Worm (Caenorhabditis elegans) whole organism, L2 larva: ENCODE results near the gene F19B6.10.

ENCODE experiments used
- C34F6.9 ChIP-seq: fragments of 150-350 bp; optimal IDR thresholded peaks from 2 replicates; lab custom pipeline; 2014; ENCODE audit warnings: missing biosample characterization, missing genetic modification characterization
- F13H6.1 ChIP-seq: sonication (generic microtip); optimal IDR thresholded peaks from 2 replicates; lab custom pipeline; 2016; ENCODE audit warnings: missing genetic modification characterization, missing compliant biosample characterization
- Y55F3AM.14 ChIP-seq: fragments of 200-800 bp; sonication (Bioruptor generic); optimal IDR thresholded peaks from 2 replicates; lab custom pipeline; 2018; ENCODE audit warnings: mild to moderate bottlenecking, missing genetic modification characterization, missing compliant biosample characterization
- ZK546.5 ChIP-seq: sonication (generic microtip); optimal IDR thresholded peaks from 2 replicates; lab custom pipeline; 2017; ENCODE audit warnings: missing biosample characterization, missing genetic modification characterization
- alr-1 ChIP-seq: fragments of 150-350 bp; optimal IDR thresholded peaks from 2 replicates; lab custom pipeline; 2014; ENCODE audit warnings: missing biosample characterization, missing genetic modification characterization
- aly-2 ChIP-seq: fragments of 150-350 bp; optimal IDR thresholded peaks from 2 replicates; lab custom pipeline; 2014; ENCODE audit warnings: missing biosample characterization, missing genetic modification characterization
- ama-1 ChIP-seq: fragments of 150-350 bp; optimal IDR thresholded peaks from 2 replicates; lab custom pipeline; 2018; ENCODE audit warnings: inconsistent platforms
- blmp-1 ChIP-seq: sonication (generic microtip); optimal IDR thresholded peaks from 2 replicates; lab custom pipeline; 2017; ENCODE audit warnings: missing genetic modification characterization, mild to moderate bottlenecking, missing compliant biosample characterization, antibody characterized with exemption, moderate library complexity; ENCODE audit not compliant: insufficient read depth
- ceh-16 ChIP-seq: fragments of 150-350 bp; optimal IDR thresholded peaks from 2 replicates; lab custom pipeline; 2014; ENCODE audit warnings: missing biosample characterization, missing genetic modification characterization
- ceh-82 ChIP-seq: fragments of 150-350 bp; optimal IDR thresholded peaks from 2 replicates; lab custom pipeline; 2014; ENCODE audit warnings: missing biosample characterization, missing genetic modification characterization
- crh-2 ChIP-seq: sonication (generic microtip); optimal IDR thresholded peaks from 2 replicates; lab custom pipeline; 2017; ENCODE audit warnings: missing biosample characterization, missing genetic modification characterization
- dmd-4 ChIP-seq: sonication (generic microtip); optimal IDR thresholded peaks from 2 replicates; lab custom pipeline; 2017; ENCODE audit warnings: missing biosample characterization, missing genetic modification characterization
- egl-27 ChIP-seq: sonication (generic microtip); optimal IDR thresholded peaks from 3 replicates; lab custom pipeline; 2017; ENCODE audit warnings: missing biosample characterization, missing genetic modification reagents, missing genetic modification characterization
- elt-1 ChIP-seq: fragments of 150-350 bp; optimal IDR thresholded peaks from 2 replicates; lab custom pipeline; 2014; ENCODE audit warnings: missing biosample characterization, missing genetic modification characterization
- elt-3 ChIP-seq: sonication (generic microtip); optimal IDR thresholded peaks from 2 replicates; lab custom pipeline; 2017; ENCODE audit warnings: missing biosample characterization, missing genetic modification characterization
- fos-1 ChIP-seq: fragments of 150-350 bp; optimal IDR thresholded peaks from 2 replicates; lab custom pipeline; 2014; ENCODE audit warnings: missing biosample characterization, missing genetic modification characterization
- gmeb-1 ChIP-seq: fragments of 150-350 bp; optimal IDR thresholded peaks from 2 replicates; lab custom pipeline; 2014; ENCODE audit warnings: missing biosample characterization, missing genetic modification characterization
- lin-11 ChIP-seq: fragments of 150-350 bp; sonication (generic microtip); optimal IDR thresholded peaks from 2 replicates; lab custom pipeline; 2014; ENCODE audit warnings: missing biosample characterization, missing genetic modification characterization, inconsistent platforms, mixed read lengths
- lin-13 ChIP-seq: fragments of 150-350 bp; optimal IDR thresholded peaks from 2 replicates; lab custom pipeline; 2014; ENCODE audit warnings: missing biosample characterization, missing genetic modification reagents, missing genetic modification characterization
- lin-39 ChIP-seq: fragments of 150-350 bp; optimal IDR thresholded peaks from 2 replicates; lab custom pipeline; 2014; ENCODE audit warnings: missing biosample characterization, missing genetic modification reagents, missing genetic modification characterization
- lsy-2 ChIP-seq, 2 experiments: fragments of 150-350 bp in 1 of 2; sonication (generic microtip) in 1 of 2; optimal IDR thresholded peaks; 2 replicates each; lab custom pipeline; 2014 to 2017; ENCODE audit warnings: missing biosample characterization in 2 of 2, missing genetic modification characterization in 2 of 2
- mbf-1 ChIP-seq: sonication (generic microtip); optimal IDR thresholded peaks from 2 replicates; lab custom pipeline; 2017; ENCODE audit warnings: missing biosample characterization, missing genetic modification characterization
- mdl-1 ChIP-seq, 2 experiments: fragments of 150-350 bp in 1 of 2; sonication (generic microtip) in 1 of 2; optimal IDR thresholded peaks; 2 replicates each; lab custom pipeline; 2017; ENCODE audit warnings: missing biosample characterization in 2 of 2, missing genetic modification characterization in 2 of 2
- nhr-10 ChIP-seq: sonication (generic microtip); optimal IDR thresholded peaks from 2 replicates; lab custom pipeline; 2017; ENCODE audit warnings: missing biosample characterization, missing genetic modification characterization
- nhr-11 ChIP-seq: fragments of 150-350 bp; optimal IDR thresholded peaks from 2 replicates; lab custom pipeline; 2014; ENCODE audit warnings: missing biosample characterization, missing genetic modification characterization
- nhr-12 ChIP-seq: fragments of 150-350 bp; optimal IDR thresholded peaks from 2 replicates; lab custom pipeline; 2014; ENCODE audit warnings: missing biosample characterization, missing genetic modification characterization
- nhr-129 ChIP-seq: fragments of 150-350 bp; optimal IDR thresholded peaks from 2 replicates; lab custom pipeline; 2014; ENCODE audit warnings: missing biosample characterization, missing genetic modification characterization
- nhr-21 ChIP-seq: fragments of 150-350 bp; optimal IDR thresholded peaks from 2 replicates; lab custom pipeline; 2014; ENCODE audit warnings: missing biosample characterization, missing genetic modification characterization
- nhr-23 ChIP-seq: fragments of 150-350 bp; optimal IDR thresholded peaks from 2 replicates; lab custom pipeline; 2014; ENCODE audit warnings: missing biosample characterization, missing genetic modification reagents, missing genetic modification characterization
- nhr-237 ChIP-seq: fragments of 150-350 bp; optimal IDR thresholded peaks from 2 replicates; lab custom pipeline; 2014; ENCODE audit warnings: missing biosample characterization, missing genetic modification characterization
- nhr-25 ChIP-seq: fragments of 150-350 bp; sonication (generic microtip); optimal IDR thresholded peaks from 3 replicates; lab custom pipeline; 2014; ENCODE audit warnings: missing biosample characterization, missing genetic modification characterization
- nhr-6 ChIP-seq: fragments of 150-350 bp; optimal IDR thresholded peaks from 2 replicates; lab custom pipeline; 2014; ENCODE audit warnings: missing biosample characterization, missing genetic modification characterization
- nhr-77 ChIP-seq: fragments of 150-350 bp; optimal IDR thresholded peaks from 2 replicates; lab custom pipeline; 2014; ENCODE audit warnings: missing biosample characterization, missing genetic modification characterization
- peb-1 ChIP-seq: fragments of 150-350 bp; optimal IDR thresholded peaks from 2 replicates; lab custom pipeline; 2014; ENCODE audit warnings: missing biosample characterization, missing genetic modification characterization
- sem-4 ChIP-seq: fragments of 150-350 bp; optimal IDR thresholded peaks from 2 replicates; lab custom pipeline; 2014; ENCODE audit warnings: missing biosample characterization, missing genetic modification reagents, missing genetic modification characterization
- skn-1 ChIP-seq: sonication (generic microtip); optimal IDR thresholded peaks from 2 replicates; lab custom pipeline; 2017; ENCODE audit warnings: missing biosample characterization, missing genetic modification characterization
- sma-3 ChIP-seq: sonication (generic microtip); optimal IDR thresholded peaks from 2 replicates; lab custom pipeline; 2016; ENCODE audit warnings: missing genetic modification reagents, missing genetic modification characterization, missing compliant biosample characterization
- sma-9 ChIP-seq, 2 experiments: fragments of 150-350 bp in 1 of 2; sonication (generic microtip) in 1 of 2; optimal IDR thresholded peaks; 2 replicates each; lab custom pipeline; 2014 to 2016; ENCODE audit warnings: missing genetic modification characterization in 2 of 2, mild to moderate bottlenecking in 1 of 2, missing biosample characterization in 1 of 2, missing compliant biosample characterization in 1 of 2, missing genetic modification reagents in 1 of 2, moderate library complexity in 1 of 2
- snpc-4 ChIP-seq: fragments of 150-350 bp; optimal IDR thresholded peaks from 2 replicates; lab custom pipeline; 2014; ENCODE audit warnings: missing biosample characterization, missing genetic modification characterization
- unc-55 ChIP-seq: fragments of 150-350 bp; sonication (generic microtip); optimal IDR thresholded peaks from 3 replicates; lab custom pipeline; 2014; ENCODE audit warnings: missing biosample characterization, missing genetic modification reagents, missing genetic modification characterization
- ztf-11 ChIP-seq: sonication (generic microtip); optimal IDR thresholded peaks from 2 replicates; lab custom pipeline; 2017; ENCODE audit warnings: missing biosample characterization, missing genetic modification characterization

F19B6.10 gene

ce11 chrIV:12334708-12335107 is 2.3 kb upstream of the F19B6.10 start:
- TF ChIP-seq unc-55 (GFP tag; lab: Kevin White, UChicago) (peak; percentile 34), lsy-2 (tag; optimal IDR thresholded peaks at IDR 0.05; lab: Kevin White, UChicago) (peak in 1 of 2 experiments; percentile 46), nhr-10 (tag; lab: Kevin White, UChicago) (no peak), nhr-129 (peak; percentile 17), gmeb-1 (tag; lab: Kevin White, UChicago) (peak; percentile 65)

DNA sequence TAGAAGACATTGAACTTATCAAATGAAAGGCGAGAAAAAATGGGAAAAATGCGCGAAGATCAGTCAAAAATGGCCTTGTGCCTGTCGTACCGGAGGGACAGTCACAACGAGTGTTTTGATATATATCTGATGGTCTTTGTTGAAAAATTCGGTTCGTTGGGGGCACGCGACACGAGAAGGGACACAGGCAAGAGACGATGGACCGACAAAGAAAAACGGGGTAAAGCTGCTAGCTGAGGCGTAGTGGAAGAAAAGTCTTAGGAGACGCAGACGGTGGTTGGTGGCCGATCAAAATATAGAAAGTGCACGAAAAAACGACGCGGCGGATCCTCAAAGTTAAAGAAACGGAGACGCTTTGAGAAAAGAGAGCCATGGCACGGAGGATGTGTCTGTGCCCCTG is 1.7 kb upstream of the F19B6.10 start:
- TF ChIP-seq lin-39 (tag; lab: Kevin White, UChicago) (no peak), elt-1 (tag; lab: Kevin White, UChicago) (no peak), aly-2 (tag; lab: Kevin White, UChicago) (no peak), sma-9 (GFP tag; optimal IDR thresholded peaks at IDR 0.05; lab: Kevin White, UChicago) (peak; percentile 43), sma-9 (tag; optimal IDR thresholded peaks at IDR 0.05; lab: Kevin White, UChicago) (no peak), fos-1 (tag; lab: Kevin White, UChicago) (no peak), crh-2 (tag; lab: Kevin White, UChicago) (no peak), nhr-25 (peak; percentile 28), ceh-82 (tag; lab: Kevin White, UChicago) (no peak), lin-11 (tag; lab: Kevin White, UChicago) (peak; percentile 24), nhr-23 (no peak), dmd-4 (tag; lab: Kevin White, UChicago) (no peak), snpc-4 (tag; lab: Kevin White, UChicago) (no peak), skn-1 (tag; lab: Kevin White, UChicago) (no peak), nhr-77 (tag; lab: Kevin White, UChicago) (no peak), nhr-12 (no peak), F13H6.1 (tag; lab: Kevin White, UChicago) (peak; percentile 54), Y55F3AM.14 (no peak), blmp-1 (tag; lab: Kevin White, UChicago) (no peak), nhr-11 (tag; lab: Kevin White, UChicago) (no peak), ceh-16 (tag; lab: Kevin White, UChicago) (no peak), nhr-10 (tag; lab: Kevin White, UChicago) (no peak), ztf-11 (tag; lab: Kevin White, UChicago) (no peak), egl-27 (tag; lab: Kevin White, UChicago) (no peak), elt-3 (tag; lab: Kevin White, UChicago) (no peak), lsy-2 (tag; optimal IDR thresholded peaks at IDR 0.05; lab: Kevin White, UChicago) (peak in 1 of 2 experiments; percentile 2), unc-55 (GFP tag; lab: Kevin White, UChicago) (peak; percentile 39), gmeb-1 (tag; lab: Kevin White, UChicago) (no peak), lin-13 (GFP tag; lab: Kevin White, UChicago) (no peak), alr-1 (no peak), nhr-237 (tag; lab: Kevin White, UChicago) (no peak), ZK546.5 (tag; lab: Kevin White, UChicago) (no peak), mbf-1 (no peak), nhr-21 (tag; lab: Kevin White, UChicago) (no peak), nhr-129 (peak; percentile 90), sem-4 (tag; lab: Kevin White, UChicago) (no peak), ama-1 (no peak), sma-3 (GFP tag; lab: Kevin White, UChicago) (no peak), C34F6.9 (tag; lab: Kevin White, UChicago) (peak; percentile 17), mdl-1 (tag; optimal IDR thresholded peaks at IDR 0.05; lab: Kevin White, UChicago) (peak in 1 of 2 experiments; percentile 22)
- TF ChIP-seq, all 48 proteins: peak for 9

DNA sequence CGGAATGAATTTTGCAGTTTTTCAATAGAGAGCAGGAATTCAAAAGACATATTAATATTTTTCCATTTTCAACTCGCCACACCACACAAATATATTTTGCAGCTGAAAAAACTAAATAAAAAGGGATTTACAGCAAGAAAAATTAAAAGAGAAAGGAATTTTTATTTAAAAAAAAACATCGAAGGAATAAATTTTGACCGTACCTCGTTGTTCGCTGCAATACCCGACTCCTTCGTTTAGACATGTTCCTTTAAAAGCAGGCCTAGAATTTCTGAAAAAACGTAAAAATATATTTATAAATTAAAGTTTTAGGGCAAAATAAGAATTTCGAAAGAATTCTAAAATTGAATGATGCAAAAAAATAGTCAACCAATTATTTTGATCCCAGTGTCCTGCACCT is 1.2 kb upstream of the F19B6.10 start, which contains the start of gene F19B6.1:
Gene F19B6.1, minus strand, starts transcription at position 278 of the 400 bp plus-strand sequence.
- no peak for TF ChIP-seq ama-1
- TF ChIP-seq snpc-4 (tag; lab: Kevin White, UChicago) = no peak
- no peak for TF ChIP-seq lin-11 (tag; lab: Kevin White, UChicago)
- TF ChIP-seq crh-2 (tag; lab: Kevin White, UChicago) = no peak
- TF ChIP-seq peb-1 (tag; lab: Kevin White, UChicago) = no peak
- TF ChIP-seq nhr-6 (tag; lab: Kevin White, UChicago) = no peak
